Fruit fly (Drosophila melanogaster) whole organism, embryonic: Measurements from ENCODE around the gene U2af50.

Experiments
- ATbp ChIP-seq: fragments of 200-800 bp; sonication (Bioruptor generic); optimal IDR thresholded peaks from 2 replicates; lab custom pipeline; 2017; ENCODE audit warnings: missing biosample characterization, mild to moderate bottlenecking, missing genetic modification characterization, missing genetic modification reagents
- CG1024 ChIP-seq: fragments of 200-800 bp; sonication (Bioruptor generic); IDR thresholded peaks from 2 replicates; pipeline ENCODE4 v1.3.6; 2022; ENCODE audit warnings: missing biosample characterization, missing genetic modification characterization
- CG11247 ChIP-seq: fragments of 200-800 bp; sonication (Bioruptor generic); IDR thresholded peaks from 2 replicates; pipeline ENCODE4 v1.3.6; 2022; ENCODE audit warnings: missing biosample characterization, missing genetic modification characterization
- CG11560 ChIP-seq: fragments of 200-800 bp; sonication (Bioruptor generic); IDR thresholded peaks from 3 replicates; pipeline ENCODE4 v1.3.6; 2022; ENCODE audit warnings: missing biosample characterization, missing genetic modification characterization
- CG12104 ChIP-seq: fragments of 200-800 bp; sonication (Bioruptor generic); optimal IDR thresholded peaks from 3 replicates; lab custom pipeline; 2016; ENCODE audit warnings: missing biosample characterization, missing genetic modification characterization
- CG13624 ChIP-seq: fragments of 200-800 bp; sonication (Bioruptor generic); optimal IDR thresholded peaks from 2 replicates; lab custom pipeline; 2016; ENCODE audit warnings: missing biosample characterization, missing genetic modification characterization
- CG13775 ChIP-seq: fragments of 200-800 bp; sonication (Bioruptor generic); optimal IDR thresholded peaks from 3 replicates; lab custom pipeline; 2017; ENCODE audit warnings: missing biosample characterization, mild to moderate bottlenecking, missing genetic modification characterization
- CG13894 ChIP-seq: fragments of 200-800 bp; sonication (Bioruptor generic); optimal IDR thresholded peaks from 3 replicates; lab custom pipeline; 2018; ENCODE audit warnings: missing biosample characterization, mild to moderate bottlenecking, missing genetic modification characterization, moderate library complexity
- CG17802 ChIP-seq: fragments of 200-800 bp; sonication (Bioruptor generic); optimal IDR thresholded peaks from 2 replicates; lab custom pipeline; 2018; ENCODE audit warnings: missing biosample characterization, mild to moderate bottlenecking, missing genetic modification characterization, moderate library complexity
- CG18262 ChIP-seq: fragments of 200-800 bp; optimal IDR thresholded peaks from 3 replicates; lab custom pipeline; 2019; ENCODE audit warnings: missing biosample characterization, mild to moderate bottlenecking, missing genetic modification characterization, moderate library complexity
- CG32767 ChIP-seq: fragments of 200-800 bp; sonication (Bioruptor generic); IDR thresholded peaks from 2 replicates; pipeline ENCODE4 v1.3.6; 2022; ENCODE audit warnings: missing biosample characterization, missing genetic modification characterization
- CG4328 ChIP-seq: fragments of 200-800 bp; sonication (Bioruptor generic); optimal IDR thresholded peaks from 3 replicates; lab custom pipeline; 2017; ENCODE audit warnings: missing biosample characterization, missing genetic modification reagents, missing genetic modification characterization
- CG5245 ChIP-seq: fragments of 200-800 bp; sonication (Bioruptor generic); optimal IDR thresholded peaks from 3 replicates; lab custom pipeline; 2016; ENCODE audit warnings: missing biosample characterization, missing genetic modification characterization
- CG5953 ChIP-seq: fragments of 200-800 bp; sonication (Bioruptor generic); IDR thresholded peaks from 2 replicates; pipeline ENCODE4 v1.3.6; 2022; ENCODE audit warnings: missing biosample characterization, missing genetic modification characterization
- CG6854 ChIP-seq: fragments of 200-800 bp; sonication (Bioruptor generic); optimal IDR thresholded peaks from 3 replicates; lab custom pipeline; 2017; ENCODE audit warnings: missing biosample characterization, mild to moderate bottlenecking, missing genetic modification characterization
- CG7372 ChIP-seq: fragments of 200-800 bp; sonication (Bioruptor generic); IDR thresholded peaks from 2 replicates; pipeline ENCODE4 v1.3.6; 2022; ENCODE audit warnings: missing biosample characterization, missing genetic modification characterization
- CG8944 ChIP-seq: fragments of 200-800 bp; sonication (Bioruptor generic); optimal IDR thresholded peaks from 3 replicates; lab custom pipeline; 2016; ENCODE audit warnings: missing biosample characterization, missing genetic modification characterization
- CG9932 ChIP-seq: fragments of 200-800 bp; sonication (Bioruptor generic); IDR thresholded peaks from 2 replicates; pipeline ENCODE4 v1.3.6; 2022; ENCODE audit warnings: missing biosample characterization, missing genetic modification characterization
- Dip3 ChIP-seq: fragments of 200-800 bp; sonication (Bioruptor generic); optimal IDR thresholded peaks from 3 replicates; lab custom pipeline; 2016; ENCODE audit warnings: missing biosample characterization, missing genetic modification characterization
- Dp ChIP-seq: fragments of 200-800 bp; sonication (Bioruptor generic); optimal IDR thresholded peaks from 2 replicates; lab custom pipeline; 2018; ENCODE audit warnings: missing biosample characterization, mild to moderate bottlenecking, missing genetic modification characterization, moderate library complexity
- Eip74EF ChIP-seq, 2 experiments: fragments of 200-800 bp in 1 of 2; fragments of >200 bp in 1 of 2; sonication (Bioruptor generic) in 1 of 2; optimal IDR thresholded peaks; 2 replicates each; lab custom pipeline; 2017 to 2019; ENCODE audit warnings: missing biosample characterization in 2 of 2, missing genetic modification characterization in 2 of 2, mild to moderate bottlenecking in 1 of 2, moderate library complexity in 1 of 2
- Hr39 ChIP-seq: fragments of >200 bp; optimal IDR thresholded peaks from 2 replicates; lab custom pipeline; 2017
- Myb ChIP-seq: fragments of 200-800 bp; sonication (Bioruptor generic); optimal IDR thresholded peaks from 2 replicates; lab custom pipeline; 2016; ENCODE audit warnings: missing biosample characterization, missing genetic modification characterization
- NC2β ChIP-seq: fragments of 200-800 bp; sonication (Bioruptor generic); optimal IDR thresholded peaks from 2 replicates; lab custom pipeline; 2016; ENCODE audit warnings: missing biosample characterization, missing genetic modification characterization
- NFAT ChIP-seq: fragments of 200-800 bp; sonication (Bioruptor generic); IDR thresholded peaks from 2 replicates; pipeline ENCODE4 v1.3.6; 2022; ENCODE audit warnings: missing biosample characterization, missing genetic modification characterization
- Nf-YA ChIP-seq: fragments of 200-800 bp; sonication (Bioruptor generic); IDR thresholded peaks from 2 replicates; pipeline ENCODE4 v1.3.6; 2022; ENCODE audit warnings: missing biosample characterization, missing genetic modification characterization
- Poxn ChIP-seq: fragments of 200-800 bp; sonication (Bioruptor generic); IDR thresholded peaks from 2 replicates; pipeline ENCODE4 v1.3.6; 2022; ENCODE audit warnings: missing biosample characterization, missing genetic modification characterization
- Xrp1 ChIP-seq: fragments of 200-800 bp; sonication (Bioruptor generic); IDR thresholded peaks from 2 replicates; pipeline ENCODE4 v1.3.6; 2022; ENCODE audit warnings: missing biosample characterization, missing genetic modification characterization
- bab2 ChIP-seq: fragments of 200-800 bp; sonication (Bioruptor generic); optimal IDR thresholded peaks from 2 replicates; lab custom pipeline; 2016; ENCODE audit warnings: missing biosample characterization, missing genetic modification characterization
- dan ChIP-seq: fragments of 200-800 bp; sonication (Bioruptor generic); IDR thresholded peaks from 2 replicates; pipeline ENCODE4 v1.3.6; 2022; ENCODE audit warnings: missing biosample characterization, missing genetic modification characterization
- dmrt99B ChIP-seq: fragments of 200-800 bp; sonication (Bioruptor generic); optimal IDR thresholded peaks from 2 replicates; lab custom pipeline; 2018; ENCODE audit warnings: missing biosample characterization, mild to moderate bottlenecking, missing genetic modification characterization, moderate library complexity
- esg ChIP-seq: fragments of 200-800 bp; sonication (Bioruptor generic); conservative IDR thresholded peaks from 2 replicates; pipeline ENCODE4 v1.3.6; 2022; ENCODE audit warnings: missing biosample characterization, missing genetic modification characterization
- eve ChIP-seq, 2 experiments: fragments of >200 bp; optimal IDR thresholded peaks; 2 replicates each; lab custom pipeline; 2017; ENCODE audit warnings: missing biosample characterization in 2 of 2, missing genetic modification characterization in 2 of 2
- eyg ChIP-seq: fragments of 200-800 bp; sonication (Bioruptor generic); optimal IDR thresholded peaks from 3 replicates; lab custom pipeline; 2016; ENCODE audit warnings: missing biosample characterization, missing genetic modification characterization
- fd3F ChIP-seq: fragments of 200-800 bp; sonication (Bioruptor generic); optimal IDR thresholded peaks from 2 replicates; lab custom pipeline; 2018; ENCODE audit warnings: missing biosample characterization, mild to moderate bottlenecking, missing genetic modification characterization, moderate library complexity
- fd96Cb ChIP-seq: fragments of 200-800 bp; sonication (Bioruptor generic); optimal IDR thresholded peaks from 2 replicates; lab custom pipeline; 2018; ENCODE audit warnings: missing biosample characterization, mild to moderate bottlenecking, missing genetic modification characterization, moderate library complexity
- ftz-f1 ChIP-seq: fragments of 200-800 bp; sonication (Bioruptor generic); optimal IDR thresholded peaks from 2 replicates; lab custom pipeline; 2016; ENCODE audit warnings: missing biosample characterization, missing genetic modification characterization
- grn ChIP-seq: fragments of 200-800 bp; sonication (Bioruptor generic); optimal IDR thresholded peaks from 3 replicates; lab custom pipeline; 2017; ENCODE audit warnings: missing biosample characterization, missing genetic modification characterization
- gro ChIP-seq: fragments of 200-800 bp; sonication (Bioruptor generic); optimal IDR thresholded peaks from 2 replicates; lab custom pipeline; 2016; ENCODE audit warnings: missing biosample characterization, missing genetic modification characterization
- kah ChIP-seq: fragments of 200-800 bp; sonication (Bioruptor generic); optimal IDR thresholded peaks from 2 replicates; lab custom pipeline; 2018; ENCODE audit warnings: missing biosample characterization, mild to moderate bottlenecking, missing genetic modification characterization
- p53 ChIP-seq: fragments of 200-800 bp; sonication (Bioruptor generic); optimal IDR thresholded peaks from 2 replicates; lab custom pipeline; 2016; ENCODE audit warnings: missing biosample characterization, missing genetic modification characterization
- pum ChIP-seq: fragments of 200-800 bp; sonication (Bioruptor generic); optimal IDR thresholded peaks from 2 replicates; lab custom pipeline; 2016; ENCODE audit warnings: missing biosample characterization, missing genetic modification characterization
- row ChIP-seq: fragments of 200-800 bp; sonication (Bioruptor generic); IDR thresholded peaks from 3 replicates; pipeline ENCODE4 v1.3.6; 2022; ENCODE audit warnings: missing biosample characterization, missing genetic modification characterization
- run ChIP-seq: fragments of 200-800 bp; sonication (Bioruptor generic); optimal IDR thresholded peaks from 3 replicates; lab custom pipeline; 2018; ENCODE audit warnings: missing biosample characterization, mild to moderate bottlenecking, missing genetic modification characterization
- salm ChIP-seq: fragments of 200-800 bp; sonication (Bioruptor generic); optimal IDR thresholded peaks from 2 replicates; lab custom pipeline; 2018; ENCODE audit warnings: missing biosample characterization, mild to moderate bottlenecking, missing genetic modification characterization
- sc ChIP-seq, 3 experiments: fragments of >200 bp in 2 of 3; fragments of 200-800 bp in 1 of 3; sonication (Bioruptor generic) in 1 of 3; optimal IDR thresholded peaks; 2 replicates in 2 of 3; 3 replicates in 1 of 3; lab custom pipeline; 2017; ENCODE audit warnings: mild to moderate bottlenecking in 1 of 3, missing biosample characterization in 1 of 3, missing genetic modification characterization in 1 of 3, missing genetic modification reagents in 1 of 3
- sima ChIP-seq: fragments of 200-800 bp; sonication (Bioruptor generic); optimal IDR thresholded peaks from 2 replicates; lab custom pipeline; 2016; ENCODE audit warnings: missing biosample characterization, missing genetic modification characterization
- sisA ChIP-seq: fragments of 200-800 bp; sonication (Bioruptor generic); IDR thresholded peaks from 2 replicates; pipeline ENCODE4 v1.3.6; 2022; ENCODE audit warnings: missing biosample characterization, missing genetic modification characterization
- sr ChIP-seq: fragments of 200-800 bp; sonication (Bioruptor generic); IDR thresholded peaks from 3 replicates; pipeline ENCODE4 v1.3.6; 2022; ENCODE audit warnings: missing biosample characterization, missing genetic modification characterization
- tgo ChIP-seq: fragments of 200-800 bp; sonication (Bioruptor generic); IDR thresholded peaks from 3 replicates; pipeline ENCODE4 v1.3.6; 2022; ENCODE audit warnings: missing biosample characterization, missing genetic modification characterization
- vfl ChIP-seq: fragments of 200-800 bp; sonication (Bioruptor generic); optimal IDR thresholded peaks from 2 replicates; lab custom pipeline; 2016; ENCODE audit warnings: missing biosample characterization, missing genetic modification characterization
- yki ChIP-seq: fragments of >200 bp; optimal IDR thresholded peaks from 3 replicates; lab custom pipeline; 2018
- z ChIP-seq: fragments of 200-800 bp; sonication (Bioruptor generic); IDR thresholded peaks from 3 replicates; pipeline ENCODE4 v1.3.6; 2022; ENCODE audit warnings: missing biosample characterization, missing genetic modification characterization

The U2af50 gene

DNA sequence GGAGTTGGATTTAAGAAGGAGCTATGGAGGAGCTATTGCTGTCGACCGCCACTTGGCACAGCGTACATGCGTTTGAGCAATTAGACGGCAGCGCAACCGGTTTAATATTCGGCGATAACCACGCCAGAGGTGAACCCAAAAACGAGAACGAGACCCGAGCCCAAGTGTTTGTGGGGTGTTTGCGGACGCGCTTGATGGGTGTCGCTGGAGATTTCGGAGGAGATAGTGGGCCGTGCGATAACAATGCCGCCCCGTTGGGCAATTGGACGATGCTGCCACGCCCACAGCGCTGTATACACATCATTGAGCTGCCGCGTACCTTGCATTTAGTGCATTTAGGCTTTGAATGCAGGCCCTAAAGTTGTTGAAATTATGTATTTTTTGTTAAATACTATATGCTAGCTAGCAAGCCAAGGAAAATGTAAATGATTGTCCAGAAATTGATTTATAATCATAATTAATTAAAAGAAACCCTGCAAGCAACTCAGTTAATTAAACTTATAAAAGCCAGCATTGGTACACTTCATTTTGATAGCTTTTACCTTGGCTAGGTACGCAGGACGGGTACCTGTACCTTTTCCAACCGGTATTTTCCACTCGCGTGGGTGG, 50.4 kb downstream of the U2af50 start, which contains the start of gene Had1 (continued):
- TF ChIP-seq yki (no peak), CG32767 (GFP tag; lab: Robert Waterston, UW) (no peak), tgo (no peak), CG4328 (GFP tag; lab: Kevin White, UChicago) (no peak), fd96Cb (tag; lab: Kevin White, UChicago) (no peak), CG13624 (GFP tag; lab: Kevin White, UChicago) (no peak), CG13894 (no peak), sima (GFP tag; lab: Kevin White, UChicago) (no peak), z (GFP tag; lab: Robert Waterston, UW) (no peak), CG17802 (tag; lab: Kevin White, UChicago) (no peak), salm (no peak), NC2β (GFP tag; lab: Kevin White, UChicago) (no peak), CG13775 (GFP tag; lab: Kevin White, UChicago) (no peak), Xrp1 (GFP tag; lab: Robert Waterston, UW) (no peak), CG18262 (tag; lab: Kevin White, UChicago) (peak; percentile 57), kah (no peak), row (GFP tag; lab: Robert Waterston, UW) (peak; percentile 34; the same call in 2 of the 3 replicates), bab2 (GFP tag; lab: Kevin White, UChicago) (no peak), CG8944 (GFP tag; lab: Kevin White, UChicago) (no peak), p53 (GFP tag; lab: Kevin White, UChicago) (no peak), ATbp (GFP tag; lab: Kevin White, UChicago) (no peak), Dip3 (GFP tag; lab: Kevin White, UChicago) (no peak), ftz-f1 (GFP tag; lab: Kevin White, UChicago) (no peak), CG12104 (GFP tag; lab: Kevin White, UChicago) (no peak), sc (optimal IDR thresholded peaks at IDR 0.05; lab: Kevin White, UChicago) (no peak), sc (GFP tag; optimal IDR thresholded peaks at IDR 0.05; lab: Kevin White, UChicago) (no peak), Eip74EF (GFP tag; optimal IDR thresholded peaks at IDR 0.05; lab: Kevin White, UChicago) (no peak), Hr39 (lab: Kevin White, UChicago) (no peak), Poxn (GFP tag; lab: Robert Waterston, UW) (no peak), esg (GFP tag; lab: Robert Waterston, UW) (no peak), dmrt99B (tag; lab: Kevin White, UChicago) (no peak), Myb (GFP tag; lab: Kevin White, UChicago) (no peak), CG5245 (GFP tag; lab: Kevin White, UChicago) (no peak), dan (GFP tag; lab: Robert Waterston, UW) (no peak), CG11247 (GFP tag; lab: Robert Waterston, UW) (no peak), grn (GFP tag; lab: Kevin White, UChicago) (peak; percentile 95), CG11560 (tag; lab: Robert Waterston, UW) (no peak), CG7372 (GFP tag; lab: Robert Waterston, UW) (no peak), NFAT (no peak), vfl (GFP tag; lab: Kevin White, UChicago) (no peak), CG1024 (GFP tag; lab: Robert Waterston, UW) (no peak), sisA (GFP tag; lab: Robert Waterston, UW) (no peak), CG5953 (no peak), pum (GFP tag; lab: Kevin White, UChicago) (no peak), gro (GFP tag; lab: Kevin White, UChicago) (no peak), eve (GFP tag; optimal IDR thresholded peaks at IDR 0.05; lab: Kevin White, UChicago) (no peak), eyg (no peak), sr (GFP tag; lab: Robert Waterston, UW) (no peak), fd3F (GFP tag; lab: Kevin White, UChicago) (no peak), CG9932 (GFP tag; lab: Robert Waterston, UW) (no peak), Dp (no peak), run (tag; lab: Kevin White, UChicago) (no peak), Nf-YA (no peak), CG6854 (GFP tag; lab: Kevin White, UChicago) (no peak)
